Fruit fly (Drosophila melanogaster): Measurements from ENCODE around the gene CG5177.
A peak's percentile ranks its signal among the peaks of the same experiment; 100 is the strongest.

CG5177 gene

dm6 chr2L:7418148-7418988 lies 13.3 kb downstream of the CG5177 start (continued):
- no peak for TF ChIP-seq Spps (tag; optimal IDR thresholded peaks at IDR 0.05)
- no peak for TF ChIP-seq Lhr (GFP tag; optimal IDR thresholded peaks at IDR 0.05)
- peak; percentile 43 for TF ChIP-seq corto (GFP tag; optimal IDR thresholded peaks at IDR 0.05)
- TF ChIP-seq crol (GFP tag; IDR thresholded peaks at IDR 0.05), result peak; percentile 84
- peak; percentile 61 for TF ChIP-seq yki (optimal IDR thresholded peaks at IDR 0.05)
- no peak for TF ChIP-seq sens-2 (GFP tag; IDR thresholded peaks at IDR 0.05)
- peak; percentile 30; the same call in 1 of the 2 replicates for TF ChIP-seq CG13287 (GFP tag; IDR thresholded peaks at IDR 0.05; ENCODE audit: partially characterized antibody)
- TF ChIP-seq inv (GFP tag; IDR thresholded peaks at IDR 0.05; ENCODE audit: partially characterized antibody), result no peak
- no peak for TF ChIP-seq CG33557 (GFP tag; optimal IDR thresholded peaks at IDR 0.05)
- no peak for TF ChIP-seq CG7786 (GFP tag; optimal IDR thresholded peaks at IDR 0.05)
- no peak for TF ChIP-seq Hand (GFP tag; optimal IDR thresholded peaks at IDR 0.05)
- no peak for TF ChIP-seq zen (tag; optimal IDR thresholded peaks at IDR 0.05)
- peak in 1 of 2 experiments; percentile 85 for TF ChIP-seq bsh (GFP tag; optimal IDR thresholded peaks at IDR 0.05)
- peak; percentile 74 for TF ChIP-seq cg (GFP tag; optimal IDR thresholded peaks at IDR 0.05)
- TF ChIP-seq chn (GFP tag; optimal IDR thresholded peaks at IDR 0.05), result no peak
- no peak for TF ChIP-seq CG4820 (GFP tag; optimal IDR thresholded peaks at IDR 0.05)
- no peak for TF ChIP-seq seq (GFP tag; IDR thresholded peaks at IDR 0.05)
- no peak for TF ChIP-seq eyg (GFP tag; optimal IDR thresholded peaks at IDR 0.05)
- TF ChIP-seq CG17361 (GFP tag; IDR thresholded peaks at IDR 0.05), result 0 out of 3 replicates have a peak, but pooled peaks have one; percentile 27
- no peak for TF ChIP-seq CTCF (GFP tag; optimal IDR thresholded peaks at IDR 0.05)
- TF ChIP-seq nom (GFP tag; optimal IDR thresholded peaks at IDR 0.05), result no peak
- TF ChIP-seq pros (GFP tag; optimal IDR thresholded peaks at IDR 0.05), result peak; percentile 42
- no peak for TF ChIP-seq CG34376 (GFP tag; optimal IDR thresholded peaks at IDR 0.05)
- no peak for TF ChIP-seq CG9609 (GFP tag; optimal IDR thresholded peaks at IDR 0.05)
- TF ChIP-seq CkIIα-i1 (GFP tag; IDR thresholded peaks at IDR 0.05), result no peak
- TF ChIP-seq sens (GFP tag), result no peak
- TF ChIP-seq CG34422 (GFP tag; IDR thresholded peaks at IDR 0.05), result peak; percentile 82; the same call in 1 of the 3 replicates
- no peak for TF ChIP-seq sob (GFP tag; IDR thresholded peaks at IDR 0.05)
- TF ChIP-seq chinmo (GFP tag; IDR thresholded peaks at IDR 0.05; ENCODE audit: partially characterized antibody), result peak; percentile 53; the same call in 1 of the 4 replicates
- no peak for TF ChIP-seq Gsc (GFP tag; IDR thresholded peaks at IDR 0.05)
- peak; percentile 9 for TF ChIP-seq CG15479 (GFP tag; optimal IDR thresholded peaks at IDR 0.05)
- TF ChIP-seq CG2120 (GFP tag; optimal IDR thresholded peaks at IDR 0.05), result no peak
- TF ChIP-seq CG8290 (GFP tag; optimal IDR thresholded peaks at IDR 0.05), result no peak
- peak in 1 of 2 experiments; percentile 20 for TF ChIP-seq CG8290 (tag; optimal IDR thresholded peaks at IDR 0.05)
- no peak for TF ChIP-seq tna (GFP tag; IDR thresholded peaks at IDR 0.05; ENCODE audit: partially characterized antibody)
- peak; percentile 81 for TF ChIP-seq Med (GFP tag)
- peak in 1 of 2 experiments; percentile 87 for TF ChIP-seq Hr78 (GFP tag; optimal IDR thresholded peaks at IDR 0.05)
- TF ChIP-seq sima (GFP tag; optimal IDR thresholded peaks at IDR 0.05), result no peak
- TF ChIP-seq pfk (GFP tag; optimal IDR thresholded peaks at IDR 0.05), result no peak
- peak; percentile 87 for TF ChIP-seq ftz-f1 (GFP tag; optimal IDR thresholded peaks at IDR 0.05)
- no peak for TF ChIP-seq wdn (GFP tag; IDR thresholded peaks at IDR 0.05)
- TF ChIP-seq tup (GFP tag; optimal IDR thresholded peaks at IDR 0.05), result no peak
- TF ChIP-seq gem (tag; optimal IDR thresholded peaks at IDR 0.05), result peak; percentile 26
- TF ChIP-seq Fer3 (tag; optimal IDR thresholded peaks at IDR 0.05), result no peak
- TF ChIP-seq chm (GFP tag; IDR thresholded peaks at IDR 0.05), result peak; percentile 63; the same call in 1 of the 2 replicates
- TF ChIP-seq Aef1 (GFP tag; IDR thresholded peaks at IDR 0.05), result no peak
- TF ChIP-seq CG9932 (GFP tag; IDR thresholded peaks at IDR 0.05), result 0 out of 2 replicates have a peak, but pooled peaks have one; percentile 18

Measured in whole organism, embryonic.